Fruit fly (Drosophila melanogaster): ENCODE measurements around the gene wrm2.

wrm2 gene

DNA sequence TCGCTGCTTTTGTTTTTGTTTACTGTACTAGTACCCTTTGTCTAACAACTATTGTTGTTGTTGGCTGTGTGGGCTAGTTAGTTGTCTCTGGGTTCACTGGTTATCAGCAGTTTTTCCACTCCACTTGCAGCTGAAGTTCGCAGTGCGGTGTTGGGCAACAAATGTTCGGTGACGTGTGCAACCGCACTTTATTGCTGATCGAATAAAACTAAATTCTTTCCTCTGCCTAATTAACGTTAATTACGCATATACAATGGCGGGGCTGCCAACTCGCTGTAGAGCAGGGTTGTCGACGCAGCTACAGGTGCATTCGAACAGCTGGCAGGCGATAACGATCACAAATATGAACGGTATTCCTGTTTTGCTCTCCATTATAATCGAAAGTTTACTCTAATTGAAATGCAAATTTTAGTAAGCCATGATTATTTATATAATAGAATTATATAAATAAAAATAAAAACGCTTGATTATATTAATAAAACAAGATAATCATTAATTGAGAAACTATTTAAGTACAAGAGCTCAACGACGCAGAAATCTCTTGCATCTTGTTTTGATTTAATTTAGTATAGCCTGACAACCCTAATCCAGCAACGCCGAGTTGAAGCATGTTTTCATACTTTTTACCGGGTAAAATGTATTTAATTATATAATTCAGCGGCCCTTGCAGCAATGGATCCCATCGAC lies 6.3 kb downstream of the wrm2 start, which contains the start of the genes mrva, CG42307 and mus312:
Gene mrva, minus strand, starts transcription at position 276 of the 687 bp plus-strand sequence.
Gene CG42307, plus strand, starts transcription at position 566 of the 687 bp plus-strand sequence.
Gene mus312, plus strand, starts transcription at position 566 of the 687 bp plus-strand sequence.
- no peak for TF ChIP-seq Ets21C (GFP tag; optimal IDR thresholded peaks at IDR 0.05)
- no peak for TF ChIP-seq CG11902 (GFP tag; optimal IDR thresholded peaks at IDR 0.05)
- no peak for TF ChIP-seq fd85E (GFP tag; optimal IDR thresholded peaks at IDR 0.05)
- TF ChIP-seq CG3032 (tag; optimal IDR thresholded peaks at IDR 0.05): peak; percentile 90
- no peak for TF ChIP-seq pdm3 (GFP tag; optimal IDR thresholded peaks at IDR 0.05)
- peak; percentile 79 for TF ChIP-seq Sox14 (GFP tag; optimal IDR thresholded peaks at IDR 0.05)
- no peak for TF ChIP-seq net (GFP tag; optimal IDR thresholded peaks at IDR 0.05)
- peak; percentile 13 for TF ChIP-seq CG6854 (GFP tag; optimal IDR thresholded peaks at IDR 0.05)
- TF ChIP-seq svp (GFP tag): no peak
- peak; percentile 85 for TF ChIP-seq CG10631 (GFP tag; optimal IDR thresholded peaks at IDR 0.05)
- TF ChIP-seq Met (GFP tag; optimal IDR thresholded peaks at IDR 0.05): no peak
- TF ChIP-seq spab (GFP tag; optimal IDR thresholded peaks at IDR 0.05): no peak
- TF ChIP-seq Eip75B (GFP tag; optimal IDR thresholded peaks at IDR 0.05): no peak
- TF ChIP-seq cyc (GFP tag; optimal IDR thresholded peaks at IDR 0.05): peak; percentile 60
- TF ChIP-seq Hr4 (GFP tag; optimal IDR thresholded peaks at IDR 0.05): no peak
- no peak for TF ChIP-seq Lpt (GFP tag; optimal IDR thresholded peaks at IDR 0.05)
- TF ChIP-seq CG16779 (tag; optimal IDR thresholded peaks at IDR 0.05): no peak
- peak; percentile 83 for TF ChIP-seq achi (GFP tag; optimal IDR thresholded peaks at IDR 0.05)
- peak in 1 of 2 experiments; percentile 21 for TF ChIP-seq salr (GFP tag; optimal IDR thresholded peaks at IDR 0.05)
- TF ChIP-seq lz (GFP tag; optimal IDR thresholded peaks at IDR 0.05): peak; percentile 62
- no peak for TF ChIP-seq Hr39 (GFP tag; optimal IDR thresholded peaks at IDR 0.05)
- TF ChIP-seq CG8119 (GFP tag; IDR thresholded peaks at IDR 0.05): peak; percentile 80
- TF ChIP-seq CG8632 (GFP tag; optimal IDR thresholded peaks at IDR 0.05): peak; percentile 86
- TF ChIP-seq eg (GFP tag; IDR thresholded peaks at IDR 0.05): peak; percentile 89
- no peak for TF ChIP-seq CG9139 (GFP tag; optimal IDR thresholded peaks at IDR 0.05)
- no peak for TF ChIP-seq ss (GFP tag; optimal IDR thresholded peaks at IDR 0.05)
- TF ChIP-seq Hr38 (GFP tag; optimal IDR thresholded peaks at IDR 0.05): no peak
- TF ChIP-seq Sox102F (GFP tag; optimal IDR thresholded peaks at IDR 0.05): no peak
- no peak for TF ChIP-seq CG1621 (tag; optimal IDR thresholded peaks at IDR 0.05)
- no peak for TF ChIP-seq CG32006 (GFP tag; optimal IDR thresholded peaks at IDR 0.05)
- no peak for TF ChIP-seq CG8319 (GFP tag; optimal IDR thresholded peaks at IDR 0.05)
- TF ChIP-seq CG10669 (GFP tag; optimal IDR thresholded peaks at IDR 0.05): no peak
- TF ChIP-seq CG15336 (GFP tag; IDR thresholded peaks at IDR 0.05): peak; percentile 82
- no peak for TF ChIP-seq CG4318 (GFP tag; optimal IDR thresholded peaks at IDR 0.05)
- TF ChIP-seq Smox (GFP tag; optimal IDR thresholded peaks at IDR 0.05): no peak
- peak; percentile 48 for TF ChIP-seq dsx (GFP tag; optimal IDR thresholded peaks at IDR 0.05; ENCODE audit: poor library complexity, severe bottlenecking)
- peak; percentile 52 for TF ChIP-seq Eip93F (GFP tag; optimal IDR thresholded peaks at IDR 0.05)
- peak; percentile 70 for TF ChIP-seq CG6792 (GFP tag; optimal IDR thresholded peaks at IDR 0.05)
- TF ChIP-seq CG34406 (GFP tag; optimal IDR thresholded peaks at IDR 0.05): peak; percentile 81
- peak; percentile 44 for TF ChIP-seq CG31627 (GFP tag; optimal IDR thresholded peaks at IDR 0.05)
- peak; percentile 82; the same call in 1 of the 2 replicates for TF ChIP-seq CG11294 (GFP tag; IDR thresholded peaks at IDR 0.05)
- TF ChIP-seq fkh (GFP tag; optimal IDR thresholded peaks at IDR 0.05): no peak
- TF ChIP-seq Eip78C (GFP tag): no peak
- no peak for TF ChIP-seq dac (GFP tag; optimal IDR thresholded peaks at IDR 0.05)
- TF ChIP-seq Gug (GFP tag; IDR thresholded peaks at IDR 0.05): peak; percentile 77
- TF ChIP-seq topi (GFP tag; optimal IDR thresholded peaks at IDR 0.05): no peak
- no peak for TF ChIP-seq CG3919 (GFP tag; optimal IDR thresholded peaks at IDR 0.05)
- TF ChIP-seq Sox15 (GFP tag; optimal IDR thresholded peaks at IDR 0.05): peak; percentile 67
- peak; percentile 28 for TF ChIP-seq fd59A (GFP tag; optimal IDR thresholded peaks at IDR 0.05)
- TF ChIP-seq Ets96B (tag; optimal IDR thresholded peaks at IDR 0.05): peak; percentile 85
- TF ChIP-seq esn (GFP tag; optimal IDR thresholded peaks at IDR 0.05): peak; percentile 78
- no peak for TF ChIP-seq vri (GFP tag; optimal IDR thresholded peaks at IDR 0.05)
